Worm (Caenorhabditis elegans): Measurements from ENCODE around the gene F25H9.7.

ce11 chrV:13426764-13427163, 41.4 kb upstream of the F25H9.7 start, which contains the start of gene srd-18:
- no peak for TF ChIP-seq aly-1 (tag; optimal IDR thresholded peaks at IDR 0.05)
- no peak for TF ChIP-seq ceh-13 (GFP tag; optimal IDR thresholded peaks at IDR 0.05)
- no peak for TF ChIP-seq tbx-37 (GFP tag; conservative IDR thresholded peaks at IDR 0.05)
- TF ChIP-seq ets-7 (tag; optimal IDR thresholded peaks at IDR 0.05): no peak
- TF ChIP-seq ama-1 (optimal IDR thresholded peaks at IDR 0.05): no peak
- TF ChIP-seq sea-1 (GFP tag; conservative IDR thresholded peaks at IDR 0.05): no peak
- TF ChIP-seq hnd-1 (tag; optimal IDR thresholded peaks at IDR 0.05): no peak
- TF ChIP-seq B0310.2 (tag; optimal IDR thresholded peaks at IDR 0.05): no peak
- no peak for TF ChIP-seq F13C5.2 (tag; optimal IDR thresholded peaks at IDR 0.05)

Measured in whole organism, early embryonic.